Worm (Caenorhabditis elegans) whole organism, L2 larva: ENCODE data around the gene C45B11.6.

Experiments
- egl-27 ChIP-seq: sonication (generic microtip); optimal IDR thresholded peaks from 3 replicates; lab custom pipeline; 2017; ENCODE audit warnings: missing biosample characterization, missing genetic modification reagents, missing genetic modification characterization
- lsy-2 ChIP-seq, 2 experiments: fragments of 150-350 bp in 1 of 2; sonication (generic microtip) in 1 of 2; optimal IDR thresholded peaks; 2 replicates each; lab custom pipeline; 2014 to 2017; ENCODE audit warnings: missing biosample characterization in 2 of 2, missing genetic modification characterization in 2 of 2
- mbf-1 ChIP-seq: sonication (generic microtip); optimal IDR thresholded peaks from 2 replicates; lab custom pipeline; 2017; ENCODE audit warnings: missing biosample characterization, missing genetic modification characterization
- nhr-237 ChIP-seq: fragments of 150-350 bp; optimal IDR thresholded peaks from 2 replicates; lab custom pipeline; 2014; ENCODE audit warnings: missing biosample characterization, missing genetic modification characterization
- unc-62 ChIP-seq: fragments of 150-350 bp; optimal IDR thresholded peaks from 2 replicates; lab custom pipeline; 2014; ENCODE audit warnings: missing biosample characterization, missing genetic modification reagents, missing genetic modification characterization
- zag-1 ChIP-seq: fragments of 150-350 bp; optimal IDR thresholded peaks from 2 replicates; lab custom pipeline; 2014; ENCODE audit warnings: missing biosample characterization, missing genetic modification characterization

DNA sequence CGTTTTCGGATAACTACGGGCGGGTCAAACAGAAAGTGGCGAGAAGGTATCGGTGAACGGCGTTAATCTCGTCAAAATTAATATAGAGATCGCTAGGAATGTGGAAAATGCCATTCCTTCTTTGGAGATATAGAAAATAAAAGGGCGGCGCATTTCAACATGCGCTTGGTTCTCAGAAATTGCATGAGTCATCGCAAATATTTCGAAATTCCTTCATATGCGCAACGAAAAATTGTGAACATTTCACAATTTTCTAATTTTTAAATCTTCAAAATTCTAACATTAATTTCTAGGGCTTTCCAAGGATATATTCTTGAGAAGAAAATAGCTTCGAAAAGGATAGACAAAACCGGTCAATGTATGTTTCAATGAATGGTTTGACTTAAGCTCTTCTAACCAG, 35.0 kb downstream of the C45B11.6 start:
- TF ChIP-seq egl-27 (tag; lab: Kevin White, UChicago): no peak
- TF ChIP-seq mbf-1: no peak
- no peak for TF ChIP-seq unc-62 (GFP tag; lab: Kevin White, UChicago)
- no peak for TF ChIP-seq nhr-237 (tag; lab: Kevin White, UChicago)
- TF ChIP-seq lsy-2 (tag; optimal IDR thresholded peaks at IDR 0.05; lab: Kevin White, UChicago): no peak
- no peak for TF ChIP-seq zag-1 (tag; lab: Kevin White, UChicago)
